Fruit fly (Drosophila melanogaster) whole organism, prepupa: ENCODE measurements around the gene CG13131.

Experiments used
- Blimp-1 ChIP-seq: fragments of 200-800 bp; sonication (Bioruptor generic); optimal IDR thresholded peaks from 3 replicates; lab custom pipeline; 2017; ENCODE audit warnings: missing biosample characterization, missing genetic modification characterization, mild to moderate bottlenecking, moderate library complexity, missing genetic modification reagents
- CG10631 ChIP-seq: fragments of 200-800 bp; sonication (Bioruptor generic); optimal IDR thresholded peaks from 2 replicates; lab custom pipeline; 2016; ENCODE audit warnings: missing biosample characterization, missing genetic modification characterization
- CG10669 ChIP-seq: fragments of 200-800 bp; sonication (Bioruptor generic); optimal IDR thresholded peaks from 3 replicates; lab custom pipeline; 2018; ENCODE audit warnings: missing biosample characterization, mild to moderate bottlenecking, missing genetic modification characterization, moderate library complexity
- CG11294 ChIP-seq: fragments of 200-800 bp; sonication (Bioruptor generic); IDR thresholded peaks from 2 replicates; pipeline ENCODE4 v1.3.6; 2022; ENCODE audit warnings: missing biosample characterization, missing genetic modification characterization
- CG11762 ChIP-seq: fragments of 200-800 bp; sonication (Bioruptor generic); optimal IDR thresholded peaks from 3 replicates; lab custom pipeline; 2016; ENCODE audit warnings: missing biosample characterization, missing genetic modification characterization; ENCODE audit not compliant: insufficient read depth
- CG1621 ChIP-seq: fragments of 200-800 bp; sonication (Bioruptor generic); optimal IDR thresholded peaks from 3 replicates; lab custom pipeline; 2018; ENCODE audit warnings: missing biosample characterization, mild to moderate bottlenecking, missing genetic modification characterization
- CG3032 ChIP-seq: fragments of 200-800 bp; optimal IDR thresholded peaks from 2 replicates; lab custom pipeline; 2019; ENCODE audit warnings: missing biosample characterization, mild to moderate bottlenecking, missing genetic modification characterization, moderate library complexity
- CG31627 ChIP-seq: fragments of 200-800 bp; sonication (Bioruptor generic); optimal IDR thresholded peaks from 3 replicates; lab custom pipeline; 2016; ENCODE audit warnings: missing biosample characterization, missing genetic modification characterization
- CG32006 ChIP-seq: fragments of 200-800 bp; sonication (Bioruptor generic); optimal IDR thresholded peaks from 3 replicates; lab custom pipeline; 2017; ENCODE audit warnings: missing biosample characterization, mild to moderate bottlenecking, missing genetic modification characterization
- CG34406 ChIP-seq: fragments of 200-800 bp; sonication (Bioruptor generic); optimal IDR thresholded peaks from 3 replicates; lab custom pipeline; 2016; ENCODE audit warnings: missing biosample characterization, missing genetic modification characterization
- CG6163 ChIP-seq: fragments of 200-800 bp; sonication (Bioruptor generic); IDR thresholded peaks from 3 replicates; pipeline ENCODE4 v1.3.6; 2022; ENCODE audit warnings: missing biosample characterization, missing genetic modification characterization
- CG6276 ChIP-seq: fragments of 200-800 bp; sonication (Bioruptor generic); optimal IDR thresholded peaks from 2 replicates; lab custom pipeline; 2017; ENCODE audit warnings: missing biosample characterization, mild to moderate bottlenecking, missing genetic modification characterization
- CG6792 ChIP-seq: fragments of 200-800 bp; sonication (Bioruptor generic); optimal IDR thresholded peaks from 3 replicates; lab custom pipeline; 2016; ENCODE audit warnings: missing biosample characterization, missing genetic modification characterization
- CG6808 ChIP-seq: fragments of 200-800 bp; sonication (Bioruptor generic); optimal IDR thresholded peaks from 3 replicates; lab custom pipeline; 2017; ENCODE audit warnings: missing biosample characterization, missing genetic modification characterization, mild to moderate bottlenecking, moderate library complexity, missing genetic modification reagents
- CG6854 ChIP-seq: fragments of 200-800 bp; sonication (Bioruptor generic); optimal IDR thresholded peaks from 2 replicates; lab custom pipeline; 2017; ENCODE audit warnings: missing biosample characterization, mild to moderate bottlenecking, missing genetic modification characterization
- CG7368 ChIP-seq: fragments of 200-800 bp; sonication (Bioruptor generic); optimal IDR thresholded peaks from 3 replicates; lab custom pipeline; 2016; ENCODE audit warnings: missing biosample characterization, missing genetic modification characterization
- CG8319 ChIP-seq: fragments of 200-800 bp; sonication (Bioruptor generic); optimal IDR thresholded peaks from 3 replicates; lab custom pipeline; 2016; ENCODE audit warnings: missing biosample characterization, missing genetic modification characterization
- CG8632 ChIP-seq: fragments of 200-800 bp; sonication (Bioruptor generic); optimal IDR thresholded peaks from 3 replicates; lab custom pipeline; 2016; ENCODE audit warnings: missing biosample characterization, missing genetic modification characterization
- CG9139 ChIP-seq: fragments of 200-800 bp; sonication (Bioruptor generic); optimal IDR thresholded peaks from 3 replicates; lab custom pipeline; 2017; ENCODE audit warnings: missing biosample characterization, mild to moderate bottlenecking, missing genetic modification characterization
- Eip75B ChIP-seq: fragments of 200-800 bp; sonication (Bioruptor generic); optimal IDR thresholded peaks from 3 replicates; lab custom pipeline; 2016; ENCODE audit warnings: missing biosample characterization, missing genetic modification characterization
- Ets96B ChIP-seq: fragments of 200-800 bp; optimal IDR thresholded peaks from 2 replicates; lab custom pipeline; 2019; ENCODE audit warnings: missing biosample characterization, mild to moderate bottlenecking, missing genetic modification characterization, moderate library complexity
- Gug ChIP-seq: fragments of 200-800 bp; sonication (Bioruptor generic); IDR thresholded peaks from 2 replicates; pipeline ENCODE4 v1.3.6; 2022; ENCODE audit warnings: missing biosample characterization, missing genetic modification characterization
- Hr39 ChIP-seq: fragments of 200-800 bp; sonication (Bioruptor generic); optimal IDR thresholded peaks from 2 replicates; lab custom pipeline; 2016; ENCODE audit warnings: missing biosample characterization, missing genetic modification characterization
- Hr4 ChIP-seq: fragments of 200-800 bp; sonication (Bioruptor generic); optimal IDR thresholded peaks from 3 replicates; lab custom pipeline; 2016; ENCODE audit warnings: missing biosample characterization, missing genetic modification characterization
- Lpt ChIP-seq: fragments of 200-800 bp; sonication (Bioruptor generic); optimal IDR thresholded peaks from 3 replicates; lab custom pipeline; 2016; ENCODE audit warnings: missing biosample characterization, missing genetic modification characterization
- OdsH ChIP-seq: fragments of 200-800 bp; sonication (Bioruptor generic); optimal IDR thresholded peaks from 3 replicates; lab custom pipeline; 2016; ENCODE audit warnings: missing biosample characterization, missing genetic modification characterization
- Sox102F ChIP-seq: fragments of 200-800 bp; sonication (Bioruptor generic); optimal IDR thresholded peaks from 2 replicates; lab custom pipeline; 2016; ENCODE audit warnings: missing biosample characterization, mild to moderate bottlenecking, missing genetic modification characterization
- Sox14 ChIP-seq: fragments of 200-800 bp; sonication (Bioruptor generic); optimal IDR thresholded peaks from 3 replicates; lab custom pipeline; 2016; ENCODE audit warnings: missing biosample characterization, missing genetic modification characterization
- achi ChIP-seq: fragments of 200-800 bp; sonication (Bioruptor generic); optimal IDR thresholded peaks from 3 replicates; lab custom pipeline; 2016; ENCODE audit warnings: missing biosample characterization, missing genetic modification characterization
- acj6 ChIP-seq: fragments of 200-800 bp; sonication (Bioruptor generic); optimal IDR thresholded peaks from 3 replicates; lab custom pipeline; 2016; ENCODE audit warnings: missing biosample characterization, missing genetic modification characterization
- cyc ChIP-seq: fragments of 200-800 bp; sonication (Bioruptor generic); optimal IDR thresholded peaks from 3 replicates; lab custom pipeline; 2016; ENCODE audit warnings: missing biosample characterization, missing genetic modification characterization
- dac ChIP-seq: fragments of 200-800 bp; sonication (Bioruptor generic); optimal IDR thresholded peaks from 2 replicates; lab custom pipeline; 2017; ENCODE audit warnings: missing biosample characterization, mild to moderate bottlenecking, missing genetic modification characterization
- dsx ChIP-seq: fragments of 200-800 bp; optimal IDR thresholded peaks from 3 replicates; lab custom pipeline; 2019; ENCODE audit warnings: missing biosample characterization, mild to moderate bottlenecking, missing genetic modification characterization, moderate library complexity; ENCODE audit not compliant: poor library complexity, severe bottlenecking
- eg ChIP-seq: fragments of 200-800 bp; sonication (Bioruptor generic); IDR thresholded peaks from 3 replicates; pipeline ENCODE4 v1.3.6; 2022; ENCODE audit warnings: missing biosample characterization, missing genetic modification characterization
- esn ChIP-seq: fragments of 200-800 bp; sonication (Bioruptor generic); optimal IDR thresholded peaks from 2 replicates; lab custom pipeline; 2016; ENCODE audit warnings: missing biosample characterization, mild to moderate bottlenecking, missing genetic modification characterization, moderate library complexity
- fd59A ChIP-seq: fragments of 200-800 bp; sonication (Bioruptor generic); optimal IDR thresholded peaks from 2 replicates; lab custom pipeline; 2017; ENCODE audit warnings: missing biosample characterization, mild to moderate bottlenecking, missing genetic modification characterization, missing genetic modification reagents
- fd85E ChIP-seq: fragments of 200-800 bp; sonication (Bioruptor generic); optimal IDR thresholded peaks from 3 replicates; lab custom pipeline; 2016; ENCODE audit warnings: missing biosample characterization, missing genetic modification characterization
- lz ChIP-seq: fragments of 200-800 bp; sonication (Bioruptor generic); optimal IDR thresholded peaks from 3 replicates; lab custom pipeline; 2016; ENCODE audit warnings: missing biosample characterization, missing genetic modification characterization
- net ChIP-seq: fragments of 200-800 bp; sonication (Bioruptor generic); optimal IDR thresholded peaks from 3 replicates; lab custom pipeline; 2016; ENCODE audit warnings: missing biosample characterization, missing genetic modification characterization
- pdm3 ChIP-seq: fragments of 200-800 bp; sonication (Bioruptor generic); optimal IDR thresholded peaks from 3 replicates; lab custom pipeline; 2016; ENCODE audit warnings: missing biosample characterization, missing genetic modification characterization
- ss ChIP-seq, 2 experiments: fragments of 200-800 bp; sonication (Bioruptor generic); optimal IDR thresholded peaks; 2 replicates in 1 of 2; 3 replicates in 1 of 2; lab custom pipeline; 2017 to 2018; ENCODE audit warnings: mild to moderate bottlenecking in 2 of 2, missing biosample characterization in 2 of 2, missing genetic modification characterization in 2 of 2, moderate library complexity in 1 of 2
- svp ChIP-seq: fragments of 200-800 bp; sonication (Bioruptor generic); peaks from one replicate; lab custom pipeline; 2016; ENCODE audit warnings: missing biosample characterization, missing genetic modification characterization
- topi ChIP-seq: fragments of 200-800 bp; sonication (Bioruptor generic); optimal IDR thresholded peaks from 3 replicates; lab custom pipeline; 2016; ENCODE audit warnings: missing biosample characterization, missing genetic modification characterization
- vri ChIP-seq: fragments of 200-800 bp; sonication (Bioruptor generic); optimal IDR thresholded peaks from 3 replicates; lab custom pipeline; 2016; ENCODE audit warnings: missing biosample characterization, mild to moderate bottlenecking, missing genetic modification characterization

CG13131 gene

DNA sequence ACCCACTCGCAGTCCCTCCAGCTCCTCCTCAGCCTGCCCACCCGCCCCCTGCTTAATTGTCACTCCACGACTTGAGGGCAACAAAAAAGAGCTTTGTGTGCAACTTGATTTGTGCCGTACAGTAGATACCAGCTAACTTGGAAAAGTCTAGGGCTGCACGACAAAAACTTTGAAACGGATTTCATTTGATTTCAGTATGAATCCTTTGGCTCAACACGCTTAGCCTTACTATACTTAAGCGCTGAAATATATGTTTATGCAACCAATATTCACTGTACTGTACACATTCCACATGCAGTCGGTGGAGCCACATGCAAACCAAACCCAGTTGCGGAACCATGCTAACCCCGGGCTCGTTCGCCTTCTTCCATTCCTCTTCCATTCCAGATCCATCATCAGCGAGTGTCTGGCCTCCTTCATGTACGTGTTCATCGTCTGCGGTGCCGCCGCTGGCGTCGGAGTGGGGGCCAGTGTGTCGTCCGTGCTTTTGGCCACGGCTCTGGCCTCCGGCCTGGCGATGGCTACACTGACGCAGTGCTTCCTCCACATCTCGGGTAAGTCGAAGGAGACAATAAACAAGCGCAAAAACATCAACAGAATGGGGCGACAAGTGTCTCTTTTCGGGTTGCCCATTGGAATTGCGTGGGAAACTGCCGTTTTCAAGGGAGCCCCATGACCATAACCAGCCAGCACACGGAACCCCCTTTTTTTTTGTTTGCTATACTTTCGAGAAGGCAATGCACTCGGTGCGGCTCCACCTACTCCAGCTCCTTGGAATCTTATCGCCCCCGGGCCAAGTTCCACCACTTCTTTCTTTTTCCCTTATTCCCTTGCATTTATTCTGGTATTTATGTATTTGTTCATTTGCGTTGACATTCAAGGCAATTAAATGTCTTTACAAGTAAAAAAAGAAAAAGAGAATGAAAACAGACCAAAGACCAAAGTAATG is 30.6 kb downstream of the CG13131 start (continued):
- TF ChIP-seq CG6163 (GFP tag; lab: Robert Waterston, UW): peak; percentile 97
- peak; percentile 90 for TF ChIP-seq OdsH (GFP tag; lab: Kevin White, UChicago)
- peak; percentile 93 for TF ChIP-seq Hr39 (GFP tag; lab: Kevin White, UChicago)
- peak; percentile 85 for TF ChIP-seq CG8632 (GFP tag; lab: Kevin White, UChicago)
- peak; percentile 59 for TF ChIP-seq Hr4 (GFP tag; lab: Kevin White, UChicago)
- TF ChIP-seq CG6792 (GFP tag; lab: Kevin White, UChicago): peak; percentile 90
- TF ChIP-seq Sox102F (GFP tag; lab: Kevin White, UChicago): peak; percentile 94
- peak; percentile 92 to 94 for TF ChIP-seq ss (GFP tag; optimal IDR thresholded peaks at IDR 0.05; lab: Kevin White, UChicago)
- peak; percentile 75 for TF ChIP-seq vri (GFP tag; lab: Kevin White, UChicago)
- peak; percentile 90 for TF ChIP-seq CG9139
- peak; percentile 84 for TF ChIP-seq fd85E (GFP tag; lab: Kevin White, UChicago)
- peak; percentile 81 for TF ChIP-seq lz (GFP tag; lab: Kevin White, UChicago)
- TF ChIP-seq topi (GFP tag; lab: Kevin White, UChicago): peak; percentile 92
- peak; percentile 91 for TF ChIP-seq fd59A (GFP tag; lab: Kevin White, UChicago)
- TF ChIP-seq Ets96B (tag; lab: Kevin White, UChicago): peak; percentile 94
- TF ChIP-seq CG3032 (tag; lab: Kevin White, UChicago): peak; percentile 93
- TF ChIP-seq Lpt: peak; percentile 83
- TF ChIP-seq dsx: peak; percentile 94
- peak; percentile 94 for TF ChIP-seq cyc
- peak; percentile 93 for TF ChIP-seq CG1621 (tag; lab: Kevin White, UChicago)
- peak; percentile 92 for TF ChIP-seq achi (GFP tag; lab: Kevin White, UChicago)
- TF ChIP-seq net (GFP tag; lab: Kevin White, UChicago): peak; percentile 90
- peak; percentile 94 for TF ChIP-seq CG10631 (GFP tag; lab: Kevin White, UChicago)
- TF ChIP-seq CG8319 (GFP tag; lab: Kevin White, UChicago): peak; percentile 85
- TF ChIP-seq CG32006: peak; percentile 88
- peak; percentile 88 for TF ChIP-seq CG6854 (GFP tag; lab: Kevin White, UChicago)
- TF ChIP-seq CG34406 (GFP tag; lab: Kevin White, UChicago): peak; percentile 91
- TF ChIP-seq Eip75B (GFP tag; lab: Kevin White, UChicago): peak; percentile 83
- peak; percentile 93 for TF ChIP-seq acj6 (GFP tag; lab: Kevin White, UChicago)
- peak; percentile 78 for TF ChIP-seq Blimp-1 (GFP tag; lab: Kevin White, UChicago)
- peak; percentile 80 for TF ChIP-seq CG11762
- TF ChIP-seq, all 60 proteins: peak for 58

- peak; percentile 90 for TF ChIP-seq CG10669 (GFP tag; lab: Kevin White, UChicago)
- peak; percentile 79 for TF ChIP-seq vri (GFP tag; lab: Kevin White, UChicago)
- peak; percentile 75 for TF ChIP-seq Sox14 (GFP tag; lab: Kevin White, UChicago)
- peak; percentile 84 for TF ChIP-seq Sox102F (GFP tag; lab: Kevin White, UChicago)
- TF ChIP-seq esn (GFP tag; lab: Kevin White, UChicago): peak; percentile 90
- peak; percentile 76 for TF ChIP-seq CG6276 (GFP tag; lab: Kevin White, UChicago)
- TF ChIP-seq CG3032 (tag; lab: Kevin White, UChicago): peak; percentile 93
- peak; percentile 70 for TF ChIP-seq Hr4 (GFP tag; lab: Kevin White, UChicago)
- peak; percentile 82 for TF ChIP-seq pdm3 (GFP tag; lab: Kevin White, UChicago)
- TF ChIP-seq cyc: peak; percentile 76
- peak; percentile 54; the same call in 1 of the 2 replicates for TF ChIP-seq CG11294 (GFP tag; lab: Robert Waterston, UW)
- peak; percentile 73 for TF ChIP-seq CG7368 (GFP tag; lab: Kevin White, UChicago)
- peak; percentile 41; the same call in 1 of the 2 replicates for TF ChIP-seq Gug (GFP tag; lab: Robert Waterston, UW)
- TF ChIP-seq Ets96B (tag; lab: Kevin White, UChicago): peak; percentile 93
- peak; percentile 91 for TF ChIP-seq achi (GFP tag; lab: Kevin White, UChicago)
- peak; percentile 59 for TF ChIP-seq CG31627
- TF ChIP-seq acj6 (GFP tag; lab: Kevin White, UChicago): peak; percentile 90
- peak; percentile 75; the same call in 2 of the 3 replicates for TF ChIP-seq CG6163 (GFP tag; lab: Robert Waterston, UW)
- TF ChIP-seq topi (GFP tag; lab: Kevin White, UChicago): peak; percentile 82
- peak; percentile 90 for TF ChIP-seq CG6808 (GFP tag; lab: Kevin White, UChicago)
- TF ChIP-seq CG10631 (GFP tag; lab: Kevin White, UChicago): peak; percentile 93
- TF ChIP-seq lz (GFP tag; lab: Kevin White, UChicago): peak; percentile 62
- peak; percentile 38 for TF ChIP-seq dac (GFP tag; lab: Kevin White, UChicago)
- peak; percentile 90 for TF ChIP-seq svp (GFP tag; lab: Kevin White, UChicago)
- peak; percentile 75 for TF ChIP-seq CG8319 (GFP tag; lab: Kevin White, UChicago)
- TF ChIP-seq eg (GFP tag; lab: Robert Waterston, UW): peak; percentile 63
Observed at dm6 chr2L:9984078-9984772, 33.0 kb downstream of the CG13131 start, which contains the start of gene bib. TSS of gene bib (plus strand) at chr2L:9984645.
